Worm (Caenorhabditis elegans) whole organism, early embryonic: Measurements from ENCODE around the gene T23B7.2.

Source experiments
- B0310.2 ChIP-seq: sonication (generic microtip); optimal IDR thresholded peaks from 2 replicates; lab custom pipeline; 2016; ENCODE audit warnings: mild to moderate bottlenecking, missing genetic modification characterization, missing compliant biosample characterization
- F13C5.2 ChIP-seq: sonication (generic microtip); optimal IDR thresholded peaks from 2 replicates; lab custom pipeline; 2017; ENCODE audit warnings: mild to moderate bottlenecking, missing genetic modification characterization, inconsistent platforms, missing compliant biosample characterization
- aly-1 ChIP-seq: sonication (generic microtip); optimal IDR thresholded peaks from 2 replicates; lab custom pipeline; 2016; ENCODE audit warnings: missing genetic modification characterization, missing compliant biosample characterization
- ama-1 ChIP-seq: fragments of 150-350 bp; optimal IDR thresholded peaks from 2 replicates; lab custom pipeline; 2014
- ceh-13 ChIP-seq: fragments of 200-800 bp; sonication (Bioruptor generic); optimal IDR thresholded peaks from 2 replicates; lab custom pipeline; 2018; ENCODE audit warnings: mild to moderate bottlenecking, missing genetic modification characterization, missing compliant biosample characterization
- ceh-36 ChIP-seq: sonication (generic microtip); optimal IDR thresholded peaks from 2 replicates; lab custom pipeline; 2016; ENCODE audit warnings: missing genetic modification characterization, inconsistent platforms, missing compliant biosample characterization
- ets-7 ChIP-seq: sonication (generic microtip); optimal IDR thresholded peaks from 2 replicates; lab custom pipeline; 2016; ENCODE audit warnings: missing genotype, missing genetic modification characterization, missing compliant biosample characterization
- flt-1 ChIP-seq: fragments of 200-800 bp; sonication (Bioruptor generic); IDR thresholded peaks from 2 replicates; pipeline ENCODE4 v1.3.6; 2022; ENCODE audit warnings: missing genetic modification characterization, missing compliant biosample characterization
- hmbx-1 ChIP-seq: sonication (generic microtip); optimal IDR thresholded peaks from 2 replicates; lab custom pipeline; 2016; ENCODE audit warnings: mild to moderate bottlenecking, missing genetic modification characterization, missing compliant biosample characterization
- hmg-4 ChIP-seq: fragments of 200-800 bp; sonication (Bioruptor generic); optimal IDR thresholded peaks from 2 replicates; lab custom pipeline; 2018; ENCODE audit warnings: mild to moderate bottlenecking, missing genetic modification characterization, missing compliant biosample characterization
- hnd-1 ChIP-seq: sonication (generic microtip); optimal IDR thresholded peaks from 2 replicates; lab custom pipeline; 2016; ENCODE audit warnings: missing genetic modification characterization, missing compliant biosample characterization
- pes-1 ChIP-seq: fragments of 200-800 bp; sonication (Bioruptor generic); IDR thresholded peaks from 2 replicates; pipeline ENCODE4 v1.3.6; 2022; ENCODE audit warnings: missing genetic modification reagents, missing genetic modification characterization, missing compliant biosample characterization
- scrt-1 ChIP-seq: fragments of 200-800 bp; sonication (Bioruptor generic); IDR thresholded peaks from 2 replicates; pipeline ENCODE4 v1.3.6; 2022; ENCODE audit warnings: missing genetic modification characterization, missing compliant biosample characterization
- sea-1 ChIP-seq: fragments of 200-800 bp; sonication (Bioruptor generic); conservative IDR thresholded peaks from 2 replicates; pipeline ENCODE4 v1.3.6; 2022; ENCODE audit warnings: missing genetic modification characterization, missing compliant biosample characterization
- tbx-11 ChIP-seq: fragments of 200-800 bp; sonication (Bioruptor generic); IDR thresholded peaks from 2 replicates; pipeline ENCODE4 v1.3.6; 2022; ENCODE audit warnings: missing genetic modification characterization, missing compliant biosample characterization
- tbx-37 ChIP-seq: fragments of 200-800 bp; sonication (Bioruptor generic); conservative IDR thresholded peaks from 2 replicates; pipeline ENCODE4 v1.3.6; 2022; ENCODE audit warnings: missing genetic modification reagents, missing genetic modification characterization, missing compliant biosample characterization
- tra-4 ChIP-seq: sonication (generic microtip); optimal IDR thresholded peaks from 2 replicates; lab custom pipeline; 2017; ENCODE audit warnings: missing genetic modification characterization, missing compliant biosample characterization

Gene T23B7.2

ce11 chrII:4795461-4795860, 46.6 kb downstream of the T23B7.2 start, which contains the start of gene C33F10.4:
TSS of gene C33F10.4 (plus strand) at chrII:4795761.
- TF ChIP-seq B0310.2 (no peak), tra-4 (tag; lab: Kevin White, UChicago) (no peak), tbx-11 (GFP tag; lab: Robert Waterston, UW) (no peak), pes-1 (GFP tag; lab: Robert Waterston, UW) (no peak), F13C5.2 (tag; lab: Kevin White, UChicago) (no peak), sea-1 (no peak), hmbx-1 (tag; lab: Kevin White, UChicago) (no peak), tbx-37 (GFP tag; lab: Robert Waterston, UW) (no peak), ama-1 (lab: Kevin White, UChicago) (no peak), hmg-4 (GFP tag; lab: Kevin White, UChicago) (no peak), hnd-1 (tag; lab: Kevin White, UChicago) (no peak), ceh-13 (no peak), flt-1 (GFP tag; lab: Robert Waterston, UW) (no peak), aly-1 (no peak), ceh-36 (no peak), ets-7 (no peak), scrt-1 (no peak)

- TF ChIP-seq aly-1 (no peak), ceh-36 (no peak), ets-7 (no peak), ceh-13 (no peak), ama-1 (lab: Kevin White, UChicago) (no peak), F13C5.2 (tag; lab: Kevin White, UChicago) (no peak)
Measured at ce11 chrII:4793320-4793719, 48.7 kb downstream of the T23B7.2 start.
